Worm (Caenorhabditis elegans) whole organism, young adult: ENCODE data around the gene T28C6.8.

ENCODE experiments used
- snpc-1.3 ChIP-seq: sonication (generic microtip); optimal IDR thresholded peaks from 2 replicates; lab custom pipeline; 2017; ENCODE audit warnings: missing genetic modification characterization, mild to moderate bottlenecking, missing compliant biosample characterization, antibody characterized with exemption, moderate library complexity, missing genotype, missing genetic modification reagents; ENCODE audit not compliant: insufficient read depth
- tlf-1 ChIP-seq: fragments of 200-800 bp; sonication (Bioruptor generic); optimal IDR thresholded peaks from 2 replicates; lab custom pipeline; 2018; ENCODE audit warnings: mild to moderate bottlenecking, missing genetic modification characterization, missing compliant biosample characterization

ce11 chrIV:8855963-8856362 lies 25.4 kb upstream of the T28C6.8 start, which contains the start of gene T11B7.5:
- TF ChIP-seq snpc-1.3 (tag; lab: Kevin White, UChicago) (no peak), tlf-1 (GFP tag; lab: Kevin White, UChicago) (no peak)
